Worm (Caenorhabditis elegans) whole organism, L4 larva: ENCODE data around the gene F53B7.7.

ENCODE experiments used
- F10B5.3 ChIP-seq: sonication (generic microtip); optimal IDR thresholded peaks from 2 replicates; lab custom pipeline; 2016; ENCODE audit warnings: mild to moderate bottlenecking, missing genetic modification characterization, missing compliant biosample characterization
- F37D6.2 ChIP-seq: sonication (generic microtip); optimal IDR thresholded peaks from 2 replicates; lab custom pipeline; 2016; ENCODE audit warnings: mild to moderate bottlenecking, missing genetic modification characterization, missing compliant biosample characterization
- F49E8.2 ChIP-seq: sonication (generic microtip); optimal IDR thresholded peaks from 2 replicates; lab custom pipeline; 2016; ENCODE audit warnings: missing compliant biosample characterization, mild to moderate bottlenecking, missing genetic modification characterization, borderline replicate concordance
- R02D3.7 ChIP-seq: fragments of 150-350 bp; sonication (generic microtip); optimal IDR thresholded peaks from 3 replicates; lab custom pipeline; 2014; ENCODE audit warnings: missing biosample characterization, missing genetic modification characterization
- T20F7.1 ChIP-seq: fragments of 200-800 bp; sonication (Bioruptor generic); optimal IDR thresholded peaks from 2 replicates; lab custom pipeline; 2018; ENCODE audit warnings: mild to moderate bottlenecking, missing genetic modification characterization, missing compliant biosample characterization
- Y5F2A.4 ChIP-seq: fragments of 200-800 bp; sonication (Bioruptor generic); optimal IDR thresholded peaks from 2 replicates; lab custom pipeline; 2018; ENCODE audit warnings: mild to moderate bottlenecking, missing genetic modification characterization, missing compliant biosample characterization
- aha-1 ChIP-seq: fragments of 150-350 bp; peaks from one replicate; lab custom pipeline; 2014; ENCODE audit warnings: missing biosample characterization, missing genetic modification characterization
- ama-1 ChIP-seq: fragments of 150-350 bp; optimal IDR thresholded peaks from 2 replicates; lab custom pipeline; 2014; ENCODE audit warnings: inconsistent platforms, mixed read lengths
- attf-4 ChIP-seq: sonication (generic microtip); optimal IDR thresholded peaks from 3 replicates; lab custom pipeline; 2017; ENCODE audit warnings: missing biosample characterization, missing genetic modification characterization
- ceh-28 ChIP-seq: fragments of 150-350 bp; optimal IDR thresholded peaks from 2 replicates; lab custom pipeline; 2014; ENCODE audit warnings: missing biosample characterization, missing genetic modification reagents, missing genetic modification characterization
- ceh-82 ChIP-seq: sonication (generic microtip); optimal IDR thresholded peaks from 2 replicates; lab custom pipeline; 2017; ENCODE audit warnings: missing biosample characterization, missing genetic modification characterization
- ces-1 ChIP-seq: fragments of 150-350 bp; sonication (generic microtip); optimal IDR thresholded peaks from 4 replicates; lab custom pipeline; 2014; ENCODE audit warnings: missing biosample characterization, missing genetic modification reagents, missing genetic modification characterization
- daf-19 ChIP-seq: fragments of 200-800 bp; sonication (Bioruptor generic); conservative IDR thresholded peaks from 2 replicates; pipeline ENCODE4 v1.3.6; 2022; ENCODE audit warnings: missing genetic modification characterization, missing compliant biosample characterization
- daf-8 ChIP-seq: fragments of 200-800 bp; sonication (Bioruptor generic); IDR thresholded peaks from 2 replicates; pipeline ENCODE4 v1.3.6; 2022; ENCODE audit warnings: missing genetic modification characterization, missing compliant biosample characterization
- dmd-6 ChIP-seq: fragments of 200-800 bp; sonication (Bioruptor generic); IDR thresholded peaks from 2 replicates; pipeline ENCODE4 v1.3.6; 2022; ENCODE audit warnings: missing genetic modification reagents, missing genetic modification characterization, missing compliant biosample characterization
- dve-1 ChIP-seq: sonication (generic microtip); optimal IDR thresholded peaks from 2 replicates; lab custom pipeline; 2017; ENCODE audit warnings: antibody characterized with exemption, mild to moderate bottlenecking, missing genetic modification characterization, missing compliant biosample characterization; ENCODE audit not compliant: insufficient read depth
- egl-27 ChIP-seq: sonication (generic microtip); optimal IDR thresholded peaks from 3 replicates; lab custom pipeline; 2017; ENCODE audit warnings: missing biosample characterization, missing genetic modification reagents, missing genetic modification characterization
- egl-43 ChIP-seq: fragments of 200-800 bp; sonication (Bioruptor generic); IDR thresholded peaks from 2 replicates; pipeline ENCODE4 v1.3.6; 2022; ENCODE audit warnings: missing genetic modification reagents, missing genetic modification characterization, missing compliant biosample characterization
- gei-8 ChIP-seq: fragments of 200-800 bp; sonication (Bioruptor generic); optimal IDR thresholded peaks from 2 replicates; lab custom pipeline; 2018; ENCODE audit warnings: mild to moderate bottlenecking, missing genetic modification characterization, missing compliant biosample characterization
- hlh-11 ChIP-seq: fragments of 200-800 bp; sonication (Bioruptor generic); optimal IDR thresholded peaks from 2 replicates; lab custom pipeline; 2018; ENCODE audit warnings: mild to moderate bottlenecking, missing genetic modification characterization, missing compliant biosample characterization
- lim-7 ChIP-seq: fragments of 200-800 bp; sonication (Bioruptor generic); IDR thresholded peaks from 2 replicates; pipeline ENCODE4 v1.3.6; 2022; ENCODE audit warnings: missing genetic modification characterization, missing compliant biosample characterization
- lin-13 ChIP-seq: fragments of 150-350 bp; optimal IDR thresholded peaks from 2 replicates; lab custom pipeline; 2014; ENCODE audit warnings: missing biosample characterization, missing genetic modification reagents, missing genetic modification characterization
- lin-15B ChIP-seq: fragments of 150-350 bp; sonication (generic microtip); optimal IDR thresholded peaks from 3 replicates; lab custom pipeline; 2014; ENCODE audit warnings: missing biosample characterization, missing genetic modification characterization
- lin-29 ChIP-seq: fragments of 200-800 bp; sonication (Bioruptor generic); IDR thresholded peaks from 2 replicates; pipeline ENCODE4 v1.3.6; 2022; ENCODE audit warnings: missing genetic modification reagents, missing genetic modification characterization, missing compliant biosample characterization
- lin-38 ChIP-seq: fragments of 200-800 bp; sonication (Bioruptor generic); IDR thresholded peaks from 2 replicates; pipeline ENCODE4 v1.3.6; 2022; ENCODE audit warnings: missing genetic modification reagents, missing genetic modification characterization, missing compliant biosample characterization
- madf-5 ChIP-seq, 2 experiments: fragments of 200-800 bp; sonication (Bioruptor generic); IDR thresholded peaks; 2 replicates each; pipeline ENCODE4 v1.3.6; 2022; ENCODE audit warnings: missing compliant biosample characterization in 2 of 2, missing genetic modification characterization in 2 of 2
- madf-9 ChIP-seq: fragments of 200-800 bp; sonication (Bioruptor generic); conservative IDR thresholded peaks from 2 replicates; pipeline ENCODE4 v1.3.6; 2022; ENCODE audit warnings: missing genetic modification reagents, missing genetic modification characterization, missing compliant biosample characterization
- mdl-1 ChIP-seq, 2 experiments: fragments of 150-350 bp in 1 of 2; sonication (generic microtip) in 1 of 2; optimal IDR thresholded peaks; 2 replicates each; lab custom pipeline; 2014 to 2017; ENCODE audit warnings: missing biosample characterization in 2 of 2, missing genetic modification characterization in 2 of 2
- mes-2 ChIP-seq: sonication (generic microtip); optimal IDR thresholded peaks from 2 replicates; lab custom pipeline; 2016; ENCODE audit warnings: missing genotype, mild to moderate bottlenecking, missing genetic modification characterization, missing compliant biosample characterization; ENCODE audit not compliant: poor library complexity, severe bottlenecking
- nhr-10 ChIP-seq: fragments of 150-350 bp; optimal IDR thresholded peaks from 2 replicates; lab custom pipeline; 2014; ENCODE audit warnings: missing biosample characterization, missing genetic modification characterization
- nhr-111 ChIP-seq: fragments of 200-800 bp; sonication (Bioruptor generic); optimal IDR thresholded peaks from 2 replicates; lab custom pipeline; 2018; ENCODE audit warnings: mild to moderate bottlenecking, missing genetic modification characterization, missing compliant biosample characterization
- nhr-25 ChIP-seq: sonication (generic microtip); optimal IDR thresholded peaks from 2 replicates; lab custom pipeline; 2017; ENCODE audit warnings: missing genetic modification characterization, mild to moderate bottlenecking, missing compliant biosample characterization, antibody characterized with exemption, moderate library complexity, borderline replicate concordance; ENCODE audit not compliant: insufficient read depth
- nhr-28 ChIP-seq: fragments of 150-350 bp; optimal IDR thresholded peaks from 2 replicates; lab custom pipeline; 2014; ENCODE audit warnings: missing biosample characterization, missing genetic modification characterization
- nhr-41 ChIP-seq: fragments of 200-800 bp; sonication (Bioruptor generic); IDR thresholded peaks from 2 replicates; pipeline ENCODE4 v1.3.6; 2022; ENCODE audit warnings: missing genetic modification reagents, missing genetic modification characterization, missing compliant biosample characterization
- nhr-77 ChIP-seq: fragments of 150-350 bp; optimal IDR thresholded peaks from 2 replicates; lab custom pipeline; 2014; ENCODE audit warnings: missing biosample characterization, missing genetic modification characterization
- pha-4 ChIP-seq, 2 experiments: fragments of 150-350 bp in 1 of 2; fragments of 200-800 bp in 1 of 2; sonication (Bioruptor generic) in 1 of 2; IDR thresholded peaks in 1 of 2; optimal IDR thresholded peaks in 1 of 2; 2 replicates each; pipeline versions ENCODE4 v1.3.6 to Lab custom; 2014 to 2022; ENCODE audit warnings: missing genetic modification characterization in 2 of 2, missing genetic modification reagents in 2 of 2, missing biosample characterization in 1 of 2, missing compliant biosample characterization in 1 of 2
- pqm-1 ChIP-seq: sonication (generic microtip); optimal IDR thresholded peaks from 2 replicates; lab custom pipeline; 2017; ENCODE audit warnings: missing biosample characterization, missing genetic modification characterization
- saeg-2 ChIP-seq: fragments of 200-800 bp; sonication (Bioruptor generic); IDR thresholded peaks from 2 replicates; pipeline ENCODE4 v1.3.6; 2022; ENCODE audit warnings: missing genetic modification reagents, missing genetic modification characterization, missing compliant biosample characterization
- sdz-12 ChIP-seq: fragments of 200-800 bp; sonication (Bioruptor generic); optimal IDR thresholded peaks from 2 replicates; lab custom pipeline; 2018; ENCODE audit warnings: mild to moderate bottlenecking, missing genetic modification characterization, missing compliant biosample characterization
- set-16 ChIP-seq: fragments of 200-800 bp; sonication (Bioruptor generic); IDR thresholded peaks from 2 replicates; pipeline ENCODE4 v1.3.6; 2022; ENCODE audit warnings: missing genetic modification reagents, missing genetic modification characterization, missing compliant biosample characterization
- skn-1 ChIP-seq: fragments of 150-350 bp; optimal IDR thresholded peaks from 2 replicates; lab custom pipeline; 2014; ENCODE audit warnings: missing biosample characterization, missing genetic modification characterization
- snpc-1.2 ChIP-seq: fragments of 200-800 bp; sonication (Bioruptor generic); IDR thresholded peaks from 2 replicates; pipeline ENCODE4 v1.3.6; 2022; ENCODE audit warnings: missing genetic modification reagents, missing genetic modification characterization, missing compliant biosample characterization
- snpc-4 ChIP-seq: fragments of 150-350 bp; optimal IDR thresholded peaks from 2 replicates; lab custom pipeline; 2014; ENCODE audit warnings: missing biosample characterization, missing genetic modification characterization
- spr-1 ChIP-seq: sonication (generic microtip); optimal IDR thresholded peaks from 2 replicates; lab custom pipeline; 2016; ENCODE audit warnings: mild to moderate bottlenecking, missing genetic modification characterization, missing compliant biosample characterization
- unc-130 ChIP-seq: sonication (generic microtip); optimal IDR thresholded peaks from 2 replicates; lab custom pipeline; 2016; ENCODE audit warnings: missing genetic modification reagents, missing genetic modification characterization, missing compliant biosample characterization
- unc-39 ChIP-seq: sonication (generic microtip); optimal IDR thresholded peaks from 2 replicates; lab custom pipeline; 2017; ENCODE audit warnings: missing biosample characterization, missing genetic modification characterization
- unc-62 ChIP-seq, 3 experiments: fragments of 150-350 bp in 1 of 3; sonication (generic microtip); optimal IDR thresholded peaks in 2 of 3; peaks in 1 of 3; 1 replicate in 1 of 3; 2 replicates in 2 of 3; lab custom pipeline; 2014 to 2017; ENCODE audit warnings: missing biosample characterization in 3 of 3, missing genetic modification characterization in 3 of 3, missing genetic modification reagents in 3 of 3, missing genotype in 1 of 3
- vab-7 ChIP-seq: fragments of 200-800 bp; sonication (Bioruptor generic); IDR thresholded peaks from 2 replicates; pipeline ENCODE4 v1.3.6; 2022; ENCODE audit warnings: missing genetic modification reagents, missing genetic modification characterization, missing compliant biosample characterization
- zfp-2 ChIP-seq: sonication (generic microtip); optimal IDR thresholded peaks from 2 replicates; lab custom pipeline; 2016; ENCODE audit warnings: mild to moderate bottlenecking, missing genetic modification characterization, missing compliant biosample characterization
- ztf-7 ChIP-seq: fragments of 150-350 bp; optimal IDR thresholded peaks from 2 replicates; lab custom pipeline; 2014; ENCODE audit warnings: missing biosample characterization, missing genetic modification characterization

Gene F53B7.7

ce11 chrV:10965501-10965900, 33.4 kb upstream of the F53B7.7 start, which contains the start of the genes ctf-4 and eef-1G (continued):
- TF ChIP-seq dmd-6 (peak; percentile 98), ceh-28 (tag; lab: Kevin White, UChicago) (no peak), daf-8 (GFP tag; lab: Robert Waterston, UW) (no peak), nhr-25 (peak; percentile 97), daf-19 (GFP tag; lab: Robert Waterston, UW) (no peak), aha-1 (tag; lab: Kevin White, UChicago) (peak; percentile 99), unc-39 (no peak), madf-9 (GFP tag; lab: Robert Waterston, UW) (peak; percentile 87; the same call in 1 of the 2 replicates), spr-1 (tag; lab: Kevin White, UChicago) (peak; percentile 88), nhr-28 (tag; lab: Kevin White, UChicago) (peak; percentile 97), ztf-7 (tag; lab: Kevin White, UChicago) (no peak), dve-1 (tag; lab: Kevin White, UChicago) (peak; percentile 98), vab-7 (GFP tag; lab: Robert Waterston, UW) (peak; percentile 64), lim-7 (no peak), mdl-1 (tag; optimal IDR thresholded peaks at IDR 0.05; lab: Kevin White, UChicago) (peak in 1 of 2 experiments; percentile 76), Y5F2A.4 (GFP tag; lab: Kevin White, UChicago) (peak; percentile 28), lin-15B (peak; percentile 77), unc-62 (GFP tag; optimal IDR thresholded peaks at IDR 0.05 in 1 of 2; lab: Kevin White, UChicago) (peak in 1 of 2 experiments; percentile 97), unc-62 (tag; optimal IDR thresholded peaks at IDR 0.05; lab: Kevin White, UChicago) (no peak), snpc-1.2 (peak; percentile 71; the same call in 1 of the 2 replicates), pqm-1 (tag; lab: Kevin White, UChicago) (peak; percentile 78), mes-2 (tag; lab: Kevin White, UChicago) (peak; percentile 93), zfp-2 (tag; lab: Kevin White, UChicago) (peak; percentile 84), hlh-11 (tag; lab: Kevin White, UChicago) (peak; percentile 98), lin-13 (peak; percentile 92), nhr-41 (0 out of 2 replicates have a peak, but pooled peaks have one; percentile 23), F10B5.3 (tag; lab: Kevin White, UChicago) (peak; percentile 79), egl-27 (tag; lab: Kevin White, UChicago) (peak; percentile 64), T20F7.1 (GFP tag; lab: Kevin White, UChicago) (peak; percentile 91), unc-130 (GFP tag; lab: Kevin White, UChicago) (peak; percentile 84), nhr-111 (no peak), lin-29 (GFP tag; lab: Robert Waterston, UW) (peak; percentile 86), skn-1 (no peak), F49E8.2 (peak; percentile 51), madf-5 (GFP tag; IDR thresholded peaks at IDR 0.05; lab: Robert Waterston, UW) (no peak), snpc-4 (tag; lab: Kevin White, UChicago) (peak; percentile 32), saeg-2 (GFP tag; lab: Robert Waterston, UW) (peak; percentile 87), gei-8 (no peak), nhr-77 (tag; lab: Kevin White, UChicago) (peak; percentile 98)
- TF ChIP-seq, all 104 proteins: peak for 73

- TF ChIP-seq R02D3.7 (tag; lab: Kevin White, UChicago) (no peak), ceh-82 (tag; lab: Kevin White, UChicago) (no peak), nhr-10 (tag; lab: Kevin White, UChicago) (no peak), pha-4 (GFP tag; IDR thresholded peaks at IDR 0.05; lab: Robert Waterston, UW) (no peak), pha-4 (tag; optimal IDR thresholded peaks at IDR 0.05; lab: Kevin White, UChicago) (no peak), nhr-41 (no peak), vab-7 (GFP tag; lab: Robert Waterston, UW) (no peak), ama-1 (no peak), lin-38 (GFP tag; lab: Robert Waterston, UW) (peak; percentile 44), attf-4 (tag; lab: Kevin White, UChicago) (no peak), lim-7 (no peak), ces-1 (GFP tag; lab: Kevin White, UChicago) (no peak), set-16 (GFP tag; lab: Robert Waterston, UW) (peak; percentile 54), mes-2 (tag; lab: Kevin White, UChicago) (no peak), sdz-12 (GFP tag; lab: Kevin White, UChicago) (peak; percentile 34), F37D6.2 (tag; lab: Kevin White, UChicago) (no peak), hlh-11 (tag; lab: Kevin White, UChicago) (no peak), ceh-28 (tag; lab: Kevin White, UChicago) (no peak), egl-43 (GFP tag; lab: Robert Waterston, UW) (0 out of 2 replicates have a peak, but pooled peaks have one; percentile 44)
Observed at ce11 chrV:10966874-10967273, 32.0 kb upstream of the F53B7.7 start.
